Worm (Caenorhabditis elegans) whole organism, midembryonic: ENCODE results near the gene apt-9.

Experiments used
- T22C8.4 ChIP-seq: fragments of 200-800 bp; sonication (Bioruptor generic); IDR thresholded peaks from 2 replicates; pipeline ENCODE4 v1.3.6; 2022; ENCODE audit warnings: missing genetic modification characterization, missing compliant biosample characterization
- flt-1 ChIP-seq: fragments of 200-800 bp; sonication (Bioruptor generic); IDR thresholded peaks from 2 replicates; pipeline ENCODE4 v1.3.6; 2022; ENCODE audit warnings: missing genetic modification characterization, missing compliant biosample characterization
- klf-2 ChIP-seq: fragments of 200-800 bp; sonication (Bioruptor generic); conservative IDR thresholded peaks from 2 replicates; pipeline ENCODE4 v1.3.6; 2022; ENCODE audit warnings: missing genetic modification reagents, missing genetic modification characterization, missing compliant biosample characterization

- TF ChIP-seq T22C8.4 (GFP tag; lab: Robert Waterston, UW) (no peak), flt-1 (GFP tag; lab: Robert Waterston, UW) (no peak), klf-2 (GFP tag; lab: Robert Waterston, UW) (no peak)
Measured at ce11 chrX:11098086-11098485, 29.8 kb downstream of the apt-9 start, which contains the start of gene W02H3.3.
